Worm (Caenorhabditis elegans): ENCODE results near the gene ZC477.3.

- no peak for TF ChIP-seq blmp-1 (tag; optimal IDR thresholded peaks at IDR 0.05)
- TF ChIP-seq unc-62 (GFP tag; optimal IDR thresholded peaks at IDR 0.05): no peak
- no peak for TF ChIP-seq drap-1 (GFP tag; optimal IDR thresholded peaks at IDR 0.05)
- no peak for TF ChIP-seq nhr-237 (tag; optimal IDR thresholded peaks at IDR 0.05)
- no peak for TF ChIP-seq lin-13 (tag; optimal IDR thresholded peaks at IDR 0.05)
- no peak for TF ChIP-seq pha-4 (tag; optimal IDR thresholded peaks at IDR 0.05)
- no peak for TF ChIP-seq M03D4.4 (tag; optimal IDR thresholded peaks at IDR 0.05)
- TF ChIP-seq nhr-76 (tag; optimal IDR thresholded peaks at IDR 0.05): no peak
These were observed 35.8 kb upstream of the ZC477.3 start for ce11 chrIV:7067446-7067845.

All from whole organism, mixed stage, embryonic.